Fruit fly (Drosophila melanogaster) whole organism, larva: ENCODE results near the gene ct.

Source experiments
- noc ChIP-seq: fragments of 200-800 bp; sonication (Bioruptor generic); optimal IDR thresholded peaks from 3 replicates; lab custom pipeline; 2019; ENCODE audit warnings: missing biosample characterization, mild to moderate bottlenecking, missing genetic modification characterization, moderate library complexity

Gene ct

DNA sequence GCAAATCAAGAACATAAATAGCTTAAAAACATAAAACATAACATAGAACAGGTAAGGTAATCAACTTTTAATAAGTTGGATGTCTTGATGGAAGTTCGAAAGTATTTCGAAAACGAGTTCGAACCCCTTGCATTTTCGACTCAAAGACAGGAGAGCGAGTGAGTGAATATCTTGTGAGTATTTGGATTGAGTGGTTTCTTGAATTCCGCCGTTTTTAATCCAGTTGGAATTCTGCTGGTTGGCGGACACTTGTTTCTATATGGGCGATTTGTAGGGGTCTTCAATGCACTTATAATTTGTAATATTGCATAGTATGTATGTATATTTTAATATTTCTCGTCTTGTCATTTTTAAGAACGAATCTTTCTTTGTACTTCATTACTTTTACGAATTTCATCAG is 1.9 kb upstream of the ct start:
- TF ChIP-seq noc (tag; lab: Kevin White, UChicago), result no peak

dm6 chrX:7616920-7617319 is 8.7 kb downstream of the ct start:
- TF ChIP-seq noc (tag; lab: Kevin White, UChicago), result no peak

dm6 chrX:7617414-7617813 is 9.2 kb downstream of the ct start:
- TF ChIP-seq noc (tag; lab: Kevin White, UChicago), result no peak

DNA sequence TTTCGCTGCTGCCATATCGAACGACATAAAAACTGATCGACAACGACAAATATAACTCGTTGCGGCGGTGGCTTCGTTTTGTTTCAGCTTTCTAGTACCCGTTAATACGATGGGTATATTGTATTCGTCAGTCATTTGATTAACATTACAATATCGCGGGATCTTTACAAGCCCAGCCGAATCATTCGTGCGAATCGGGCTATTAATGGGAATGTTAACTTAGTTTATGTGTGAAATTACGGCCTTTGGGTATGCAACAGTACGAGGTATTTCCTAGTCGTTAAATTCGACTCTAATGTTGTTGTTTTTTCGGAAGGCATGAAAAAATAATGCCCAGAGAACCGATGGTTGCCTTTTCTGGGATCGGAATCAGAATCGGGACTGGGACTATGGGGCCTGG is 10.0 kb downstream of the ct start:
- TF ChIP-seq noc (tag; lab: Kevin White, UChicago), result peak; percentile 3

- TF ChIP-seq noc (tag; lab: Kevin White, UChicago), result no peak
Observed at dm6 chrX:7625224-7625623, 17.0 kb downstream of the ct start.

DNA sequence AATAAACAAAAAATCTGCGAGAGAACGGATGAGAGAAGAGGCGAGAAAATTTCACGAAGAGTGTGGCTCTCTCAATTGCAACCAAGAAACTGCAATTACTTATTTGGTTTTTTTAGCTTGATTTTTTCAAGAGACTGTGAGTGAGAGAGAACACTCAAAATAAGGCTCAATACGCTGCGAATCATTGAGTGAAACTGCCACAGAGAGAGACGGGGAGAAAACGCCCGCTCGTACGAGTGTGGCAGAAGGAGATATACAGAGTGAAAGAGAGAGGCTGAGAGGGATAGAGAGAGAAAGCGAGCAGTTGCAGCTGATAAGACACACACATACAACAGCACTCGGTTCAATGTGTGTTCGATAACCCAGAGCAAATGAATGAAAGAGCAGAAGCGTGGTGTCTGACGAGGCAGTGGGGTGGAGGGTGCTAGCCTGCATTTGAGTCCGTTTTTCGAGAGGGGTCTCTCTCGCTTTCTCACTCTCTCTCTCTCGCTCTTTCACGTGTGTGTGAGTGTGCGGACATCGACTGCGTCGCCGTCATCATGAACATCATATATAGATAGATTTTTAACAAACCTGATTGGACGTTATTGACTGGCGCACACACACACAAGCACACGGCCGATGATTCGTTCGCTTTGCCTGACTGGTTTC is 18.7 kb downstream of the ct start:
- TF ChIP-seq noc (tag; lab: Kevin White, UChicago), result no peak

dm6 chrX:7628344-7628743 is 20.1 kb downstream of the ct start:
- no peak for TF ChIP-seq noc (tag; lab: Kevin White, UChicago)

- TF ChIP-seq noc (tag; lab: Kevin White, UChicago), result no peak
Observed at dm6 chrX:7628826-7629576, 20.8 kb downstream of the ct start.

- no peak for TF ChIP-seq noc (tag; lab: Kevin White, UChicago)
Observed at dm6 chrX:7629873-7630272, 21.6 kb downstream of the ct start.

DNA sequence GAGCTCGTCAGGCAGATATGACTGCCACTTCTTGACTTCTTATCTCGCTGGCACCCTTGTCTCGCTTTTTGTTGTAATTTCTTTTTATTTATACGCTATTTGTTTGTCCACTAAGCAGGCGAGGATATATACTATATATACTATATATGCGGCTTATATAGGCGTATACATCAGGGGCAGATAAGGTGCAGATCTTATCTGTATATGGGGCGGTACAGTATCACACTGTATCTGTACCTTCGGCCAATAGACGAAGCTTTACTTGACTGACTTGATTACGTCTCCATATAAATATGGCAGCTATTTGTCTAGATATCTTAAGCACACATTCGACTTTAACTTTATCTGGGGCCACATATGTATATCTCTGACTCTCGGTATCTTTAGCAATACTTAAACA is 23.1 kb downstream of the ct start:
- no peak for TF ChIP-seq noc (tag; lab: Kevin White, UChicago)

dm6 chrX:7633036-7633435 is 24.8 kb downstream of the ct start:
- no peak for TF ChIP-seq noc (tag; lab: Kevin White, UChicago)

- no peak for TF ChIP-seq noc (tag; lab: Kevin White, UChicago)
Observed at dm6 chrX:7637091-7637490, 28.9 kb downstream of the ct start.

dm6 chrX:7651657-7652056 is 43.4 kb downstream of the ct start:
- TF ChIP-seq noc (tag; lab: Kevin White, UChicago), result peak; percentile 68

DNA sequence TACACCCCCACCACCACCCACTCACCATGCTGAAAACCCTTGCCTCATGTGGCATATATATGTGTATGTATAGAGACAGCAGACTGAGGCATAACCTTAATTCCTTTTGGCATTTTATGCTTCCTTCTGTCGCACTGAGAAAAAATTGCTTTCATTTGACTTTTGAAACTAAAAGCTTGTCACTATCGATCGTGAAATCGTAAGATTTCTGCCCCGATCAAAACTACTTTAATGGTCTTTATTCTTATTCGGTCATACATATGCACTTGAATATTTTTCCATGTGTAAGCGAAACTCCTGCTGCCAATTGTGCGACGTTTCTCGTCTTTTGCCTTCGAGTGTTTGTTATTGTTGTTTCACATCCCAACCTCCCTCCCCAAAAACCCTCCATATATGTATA is 49.2 kb downstream of the ct start:
- TF ChIP-seq noc (tag; lab: Kevin White, UChicago), result no peak

- TF ChIP-seq noc (tag; lab: Kevin White, UChicago), result no peak
Observed at dm6 chrX:7662425-7662824, 54.2 kb downstream of the ct start.

dm6 chrX:7663910-7664309 is 55.7 kb downstream of the ct start:
- no peak for TF ChIP-seq noc (tag; lab: Kevin White, UChicago)

- TF ChIP-seq noc (tag; lab: Kevin White, UChicago), result no peak
Observed at dm6 chrX:7666613-7667202, 58.5 kb downstream of the ct start.
